Fruit fly (Drosophila melanogaster) whole organism, embryonic: ENCODE measurements around the gene ana1.

Experiments used
- Aef1 ChIP-seq: fragments of 200-800 bp; sonication (Bioruptor generic); IDR thresholded peaks from 3 replicates; pipeline ENCODE4 v1.3.6; 2022; ENCODE audit warnings: missing biosample characterization, missing genetic modification characterization
- Bdp1 ChIP-seq: fragments of 200-800 bp; sonication (Bioruptor generic); optimal IDR thresholded peaks from 3 replicates; lab custom pipeline; 2016; ENCODE audit warnings: missing biosample characterization, missing genetic modification characterization
- Blimp-1 ChIP-seq: fragments of 200-800 bp; sonication (Bioruptor generic); optimal IDR thresholded peaks from 3 replicates; lab custom pipeline; 2018; ENCODE audit warnings: missing biosample characterization, missing genetic modification characterization, mild to moderate bottlenecking, moderate library complexity, missing genetic modification reagents
- Bteb2 ChIP-seq: fragments of 200-800 bp; sonication (Bioruptor generic); optimal IDR thresholded peaks from 2 replicates; lab custom pipeline; 2016; ENCODE audit warnings: missing biosample characterization, missing genetic modification characterization
- CG10565 ChIP-seq: fragments of 200-800 bp; sonication (Bioruptor generic); optimal IDR thresholded peaks from 3 replicates; lab custom pipeline; 2016; ENCODE audit warnings: missing biosample characterization, mild to moderate bottlenecking, missing genetic modification characterization
- CG11247 ChIP-seq: fragments of 200-800 bp; sonication (Bioruptor generic); IDR thresholded peaks from 2 replicates; pipeline ENCODE4 v1.3.6; 2022; ENCODE audit warnings: missing biosample characterization, missing genetic modification characterization
- CG11560 ChIP-seq: fragments of 200-800 bp; sonication (Bioruptor generic); IDR thresholded peaks from 3 replicates; pipeline ENCODE4 v1.3.6; 2022; ENCODE audit warnings: missing biosample characterization, missing genetic modification characterization
- CG11723 ChIP-seq: fragments of 200-800 bp; sonication (Bioruptor generic); optimal IDR thresholded peaks from 2 replicates; lab custom pipeline; 2017; ENCODE audit warnings: missing biosample characterization, mild to moderate bottlenecking, missing genetic modification characterization
- CG13123 ChIP-seq: fragments of 200-800 bp; sonication (Bioruptor generic); optimal IDR thresholded peaks from 2 replicates; lab custom pipeline; 2016; ENCODE audit warnings: missing biosample characterization, missing genetic modification characterization
- CG14050 ChIP-seq: fragments of 200-800 bp; sonication (Bioruptor generic); IDR thresholded peaks from 3 replicates; pipeline ENCODE4 v1.3.6; 2022; ENCODE audit warnings: missing biosample characterization, missing genetic modification characterization
- CG15601 ChIP-seq: fragments of 200-800 bp; sonication (Bioruptor generic); optimal IDR thresholded peaks from 3 replicates; lab custom pipeline; 2019; ENCODE audit warnings: missing biosample characterization, mild to moderate bottlenecking, missing genetic modification characterization, moderate library complexity
- CG1603 ChIP-seq: fragments of 200-800 bp; sonication (Bioruptor generic); optimal IDR thresholded peaks from 2 replicates; lab custom pipeline; 2019; ENCODE audit warnings: missing biosample characterization, mild to moderate bottlenecking, missing genetic modification characterization, moderate library complexity
- CG16863 ChIP-seq: fragments of 200-800 bp; sonication (Bioruptor generic); optimal IDR thresholded peaks from 3 replicates; lab custom pipeline; 2016; ENCODE audit warnings: missing biosample characterization, missing genetic modification characterization
- CG17385 ChIP-seq: fragments of 200-800 bp; sonication (Bioruptor generic); optimal IDR thresholded peaks from 3 replicates; lab custom pipeline; 2018; ENCODE audit warnings: missing biosample characterization, mild to moderate bottlenecking, missing genetic modification characterization
- CG1792 ChIP-seq: fragments of 200-800 bp; sonication (Bioruptor generic); optimal IDR thresholded peaks from 2 replicates; lab custom pipeline; 2016; ENCODE audit warnings: missing biosample characterization, missing genetic modification characterization
- CG18764 ChIP-seq: fragments of 200-800 bp; sonication (Bioruptor generic); optimal IDR thresholded peaks from 3 replicates; lab custom pipeline; 2016; ENCODE audit warnings: missing biosample characterization, missing genetic modification characterization
- CG2678 ChIP-seq: fragments of 200-800 bp; sonication (Bioruptor generic); optimal IDR thresholded peaks from 3 replicates; lab custom pipeline; 2019; ENCODE audit warnings: missing biosample characterization, mild to moderate bottlenecking, missing genetic modification characterization, moderate library complexity
- CG31441 ChIP-seq: fragments of 200-800 bp; sonication (Bioruptor generic); IDR thresholded peaks from 2 replicates; pipeline ENCODE4 v1.3.6; 2022; ENCODE audit warnings: missing biosample characterization, missing genetic modification characterization
- CG4404 ChIP-seq: fragments of 200-800 bp; sonication (Bioruptor generic); IDR thresholded peaks from 2 replicates; pipeline ENCODE4 v1.3.6; 2022; ENCODE audit warnings: missing biosample characterization, missing genetic modification characterization
- CG5180 ChIP-seq: fragments of 200-800 bp; sonication (Bioruptor generic); optimal IDR thresholded peaks from 3 replicates; lab custom pipeline; 2017; ENCODE audit warnings: missing biosample characterization, missing genetic modification characterization, mild to moderate bottlenecking, moderate library complexity, missing genetic modification reagents
- CG6683 ChIP-seq: fragments of 200-800 bp; sonication (Bioruptor generic); optimal IDR thresholded peaks from 2 replicates; lab custom pipeline; 2017; ENCODE audit warnings: missing biosample characterization, mild to moderate bottlenecking, missing genetic modification characterization, missing genetic modification reagents
- CG6813 ChIP-seq: fragments of 200-800 bp; sonication (Bioruptor generic); optimal IDR thresholded peaks from 2 replicates; lab custom pipeline; 2017; ENCODE audit warnings: missing biosample characterization, missing genetic modification characterization, mild to moderate bottlenecking, moderate library complexity, missing genetic modification reagents
- CG9797 ChIP-seq: fragments of 200-800 bp; sonication (Bioruptor generic); optimal IDR thresholded peaks from 3 replicates; lab custom pipeline; 2018; ENCODE audit warnings: missing biosample characterization, mild to moderate bottlenecking, missing genetic modification characterization
- ERR ChIP-seq: fragments of 200-800 bp; sonication (Bioruptor generic); optimal IDR thresholded peaks from 2 replicates; lab custom pipeline; 2016; ENCODE audit warnings: missing biosample characterization, missing genetic modification characterization
- GATAe ChIP-seq: fragments of 200-800 bp; sonication (Bioruptor generic); conservative IDR thresholded peaks from 2 replicates; pipeline ENCODE4 v1.3.6; 2022; ENCODE audit warnings: missing biosample characterization, missing genetic modification characterization
- Gug ChIP-seq: fragments of 200-800 bp; sonication (Bioruptor generic); IDR thresholded peaks from 4 replicates; pipeline ENCODE4 v1.3.6; 2022; ENCODE audit warnings: missing biosample characterization, missing genetic modification characterization
- HLH4C ChIP-seq: fragments of 200-800 bp; sonication (Bioruptor generic); IDR thresholded peaks from 3 replicates; pipeline ENCODE4 v1.3.6; 2022; ENCODE audit warnings: missing biosample characterization, missing genetic modification characterization; ENCODE audit not compliant: partially characterized antibody
- HLH54F ChIP-seq: fragments of 200-800 bp; sonication (Bioruptor generic); optimal IDR thresholded peaks from 3 replicates; lab custom pipeline; 2016; ENCODE audit warnings: missing biosample characterization, missing genetic modification characterization
- Hmx ChIP-seq: fragments of 200-800 bp; sonication (Bioruptor generic); optimal IDR thresholded peaks from 2 replicates; lab custom pipeline; 2016; ENCODE audit warnings: missing biosample characterization, missing genetic modification characterization
- Med ChIP-seq: fragments of 200-800 bp; sonication (Bioruptor generic); peaks from one replicate; lab custom pipeline; 2016; ENCODE audit warnings: missing biosample characterization, missing genetic modification characterization, mild to moderate bottlenecking, inconsistent platforms, moderate library complexity
- Ptx1 ChIP-seq: fragments of 200-800 bp; sonication (Bioruptor generic); IDR thresholded peaks from 2 replicates; pipeline ENCODE4 v1.3.6; 2022; ENCODE audit warnings: missing biosample characterization, missing genetic modification characterization
- Spps ChIP-seq: fragments of 200-800 bp; sonication (Bioruptor generic); optimal IDR thresholded peaks from 2 replicates; lab custom pipeline; 2018; ENCODE audit warnings: missing biosample characterization, mild to moderate bottlenecking, missing genetic modification characterization
- Sry-β ChIP-seq: fragments of 200-800 bp; sonication (Bioruptor generic); optimal IDR thresholded peaks from 2 replicates; lab custom pipeline; 2018; ENCODE audit warnings: missing biosample characterization, mild to moderate bottlenecking, missing genetic modification characterization, moderate library complexity
- Xbp1 ChIP-seq: fragments of 200-800 bp; sonication (Bioruptor generic); optimal IDR thresholded peaks from 3 replicates; lab custom pipeline; 2016; ENCODE audit warnings: missing biosample characterization, mild to moderate bottlenecking, missing genetic modification characterization
- ab ChIP-seq: fragments of 200-800 bp; sonication (Bioruptor generic); optimal IDR thresholded peaks from 2 replicates; lab custom pipeline; 2016; ENCODE audit warnings: missing biosample characterization, missing genetic modification characterization
- crc ChIP-seq: fragments of 200-800 bp; sonication (Bioruptor generic); optimal IDR thresholded peaks from 2 replicates; lab custom pipeline; 2016; ENCODE audit warnings: missing biosample characterization, missing genetic modification characterization
- fd64A ChIP-seq: fragments of 200-800 bp; sonication (Bioruptor generic); optimal IDR thresholded peaks from 3 replicates; lab custom pipeline; 2018; ENCODE audit warnings: missing biosample characterization, mild to moderate bottlenecking, missing genetic modification characterization
- insv ChIP-seq, 2 experiments: fragments of 200-800 bp; sonication (Bioruptor generic); optimal IDR thresholded peaks; 3 replicates each; lab custom pipeline; 2016 to 2018; ENCODE audit warnings: missing biosample characterization in 2 of 2, missing genetic modification characterization in 2 of 2
- ken ChIP-seq: fragments of 200-800 bp; sonication (Bioruptor generic); IDR thresholded peaks from 3 replicates; pipeline ENCODE4 v1.3.6; 2022; ENCODE audit warnings: missing biosample characterization, missing genetic modification characterization
- klu ChIP-seq: fragments of 200-800 bp; sonication (Bioruptor generic); IDR thresholded peaks from 2 replicates; pipeline ENCODE4 v1.3.6; 2022; ENCODE audit warnings: missing biosample characterization, missing genetic modification characterization
- mld ChIP-seq: fragments of 200-800 bp; sonication (Bioruptor generic); IDR thresholded peaks from 3 replicates; pipeline ENCODE4 v1.3.6; 2022; ENCODE audit warnings: missing biosample characterization, missing genetic modification characterization; ENCODE audit not compliant: partially characterized antibody
- nom ChIP-seq: fragments of 200-800 bp; sonication (Bioruptor generic); optimal IDR thresholded peaks from 2 replicates; lab custom pipeline; 2017; ENCODE audit warnings: missing biosample characterization, missing genetic modification characterization, mild to moderate bottlenecking, moderate library complexity, missing genetic modification reagents
- pum ChIP-seq: fragments of 200-800 bp; sonication (Bioruptor generic); optimal IDR thresholded peaks from 2 replicates; lab custom pipeline; 2016; ENCODE audit warnings: missing biosample characterization, missing genetic modification characterization
- ro ChIP-seq: fragments of 200-800 bp; sonication (Bioruptor generic); IDR thresholded peaks from 2 replicates; pipeline ENCODE4 v1.3.6; 2022; ENCODE audit warnings: missing biosample characterization, missing genetic modification characterization
- sisA ChIP-seq: fragments of 200-800 bp; sonication (Bioruptor generic); IDR thresholded peaks from 2 replicates; pipeline ENCODE4 v1.3.6; 2022; ENCODE audit warnings: missing biosample characterization, missing genetic modification characterization
- tap ChIP-seq: fragments of 200-800 bp; optimal IDR thresholded peaks from 3 replicates; lab custom pipeline; 2019; ENCODE audit warnings: missing biosample characterization, mild to moderate bottlenecking, missing genetic modification characterization, moderate library complexity
- tna ChIP-seq: fragments of 200-800 bp; sonication (Bioruptor generic); IDR thresholded peaks from 2 replicates; pipeline ENCODE4 v1.3.6; 2022; ENCODE audit warnings: missing biosample characterization, missing genetic modification characterization; ENCODE audit not compliant: partially characterized antibody
- usp ChIP-seq: fragments of >200 bp; optimal IDR thresholded peaks from 2 replicates; lab custom pipeline; 2017; ENCODE audit warnings: missing biosample characterization, missing genetic modification characterization
- vfl ChIP-seq: fragments of 200-800 bp; sonication (Bioruptor generic); optimal IDR thresholded peaks from 2 replicates; lab custom pipeline; 2016; ENCODE audit warnings: missing biosample characterization, missing genetic modification characterization
- vnd ChIP-seq: fragments of 200-800 bp; sonication (Bioruptor generic); IDR thresholded peaks from 3 replicates; pipeline ENCODE4 v1.3.6; 2022; ENCODE audit warnings: missing biosample characterization, missing genetic modification characterization; ENCODE audit not compliant: partially characterized antibody
- wor ChIP-seq: fragments of 200-800 bp; sonication (Bioruptor generic); IDR thresholded peaks from 2 replicates; pipeline ENCODE4 v1.3.6; 2022; ENCODE audit warnings: missing biosample characterization, missing genetic modification characterization
- yki ChIP-seq: fragments of >200 bp; optimal IDR thresholded peaks from 3 replicates; lab custom pipeline; 2018

The ana1 gene

DNA sequence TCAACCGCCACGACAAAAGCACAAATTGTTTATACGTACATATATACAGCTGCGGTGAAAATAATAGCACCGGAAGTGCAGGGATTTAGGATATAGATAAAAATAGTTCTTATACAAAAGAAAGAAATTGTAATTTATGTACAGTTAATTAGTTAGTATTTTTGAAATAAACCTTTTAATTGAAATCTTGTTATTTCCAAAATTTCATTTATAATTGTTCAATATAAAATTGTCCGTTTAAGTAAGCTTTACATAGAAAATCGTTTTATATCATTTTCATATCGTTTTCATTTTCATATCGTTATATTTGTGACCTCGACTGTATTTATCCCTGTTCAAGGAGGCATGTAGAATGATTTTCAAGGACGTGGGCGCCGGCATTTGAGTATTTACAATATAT, 43.7 kb downstream of the ana1 start (continued):
- TF ChIP-seq CG14050, result no peak
- 0 out of 2 replicates have a peak, but pooled peaks have one; percentile 20 for TF ChIP-seq klu (GFP tag; lab: Robert Waterston, UW)
- no peak for TF ChIP-seq pum (GFP tag; lab: Kevin White, UChicago)
- peak; percentile 24 for TF ChIP-seq Blimp-1 (GFP tag; lab: Kevin White, UChicago)
- TF ChIP-seq Gug (GFP tag; lab: Robert Waterston, UW), result no peak
- TF ChIP-seq CG4404 (GFP tag; lab: Robert Waterston, UW), result no peak
- TF ChIP-seq HLH54F (GFP tag; lab: Kevin White, UChicago), result no peak
- no peak for TF ChIP-seq nom (GFP tag; lab: Kevin White, UChicago)
- TF ChIP-seq Med (GFP tag; lab: Kevin White, UChicago), result no peak
- TF ChIP-seq CG18764, result no peak
- no peak for TF ChIP-seq CG15601
- TF ChIP-seq Bdp1, result no peak
- TF ChIP-seq Sry-β (GFP tag; lab: Kevin White, UChicago), result no peak
- TF ChIP-seq CG6813 (GFP tag; lab: Kevin White, UChicago), result peak; percentile 57
- TF ChIP-seq CG1792 (GFP tag; lab: Kevin White, UChicago), result no peak
- TF ChIP-seq CG10565 (GFP tag; lab: Kevin White, UChicago), result no peak
- no peak for TF ChIP-seq vnd (GFP tag; lab: Robert Waterston, UW)
- TF ChIP-seq CG13123, result no peak
- TF ChIP-seq CG2678 (tag; lab: Kevin White, UChicago), result peak; percentile 89
- TF ChIP-seq Hmx, result no peak
- peak; percentile 40; the same call in 1 of the 2 replicates for TF ChIP-seq Ptx1 (GFP tag; lab: Robert Waterston, UW)
- no peak for TF ChIP-seq vfl (GFP tag; lab: Kevin White, UChicago)
- TF ChIP-seq insv (GFP tag; optimal IDR thresholded peaks at IDR 0.05; lab: Kevin White, UChicago), result no peak
- no peak for TF ChIP-seq yki (lab: Kevin White, UChicago)
- peak; percentile 3 for TF ChIP-seq Xbp1 (GFP tag; lab: Kevin White, UChicago)
- no peak for TF ChIP-seq crc (GFP tag; lab: Kevin White, UChicago)
- no peak for TF ChIP-seq HLH4C (GFP tag; lab: Robert Waterston, UW)
- no peak for TF ChIP-seq CG11723 (GFP tag; lab: Kevin White, UChicago)
- TF ChIP-seq ab (GFP tag; lab: Kevin White, UChicago), result no peak
- TF ChIP-seq ken (GFP tag; lab: Robert Waterston, UW), result no peak
- TF ChIP-seq CG11247 (GFP tag; lab: Robert Waterston, UW), result no peak
- TF ChIP-seq GATAe (GFP tag; lab: Robert Waterston, UW), result no peak
- TF ChIP-seq CG11560 (tag; lab: Robert Waterston, UW), result no peak
- no peak for TF ChIP-seq Aef1 (GFP tag; lab: Robert Waterston, UW)
- no peak for TF ChIP-seq wor
- no peak for TF ChIP-seq CG5180
- TF ChIP-seq CG9797 (GFP tag; lab: Kevin White, UChicago), result no peak
- no peak for TF ChIP-seq Spps (tag; lab: Kevin White, UChicago)
- TF ChIP-seq ro (GFP tag; lab: Robert Waterston, UW), result no peak
- TF ChIP-seq tna, result no peak
- no peak for TF ChIP-seq sisA (GFP tag; lab: Robert Waterston, UW)
- no peak for TF ChIP-seq CG16863 (GFP tag; lab: Kevin White, UChicago)
- peak; percentile 63 for TF ChIP-seq CG31441 (GFP tag; lab: Robert Waterston, UW)
- peak; percentile 62 for TF ChIP-seq CG6683 (GFP tag; lab: Kevin White, UChicago)
- no peak for TF ChIP-seq CG1603 (tag; lab: Kevin White, UChicago)
- peak; percentile 5 for TF ChIP-seq tap (tag; lab: Kevin White, UChicago)
- no peak for TF ChIP-seq ERR (GFP tag; lab: Kevin White, UChicago)
- TF ChIP-seq CG17385 (GFP tag; lab: Kevin White, UChicago), result peak; percentile 71
- TF ChIP-seq Bteb2 (GFP tag; lab: Kevin White, UChicago), result peak; percentile 10
- TF ChIP-seq mld (GFP tag; lab: Robert Waterston, UW), result no peak
- TF ChIP-seq fd64A (GFP tag; lab: Kevin White, UChicago), result no peak
- TF ChIP-seq usp (GFP tag; lab: Kevin White, UChicago), result no peak
